Fruit fly (Drosophila melanogaster) whole organism, embryonic: ENCODE results near the gene CG12379.

ENCODE experiments used
- Sry-β ChIP-seq: fragments of 200-800 bp; sonication (Bioruptor generic); optimal IDR thresholded peaks from 2 replicates; lab custom pipeline; 2018; ENCODE audit warnings: missing biosample characterization, mild to moderate bottlenecking, missing genetic modification characterization, moderate library complexity
- lov ChIP-seq, 2 experiments: fragments of 200-800 bp in 1 of 2; fragments of >200 bp in 1 of 2; sonication (Bioruptor generic) in 1 of 2; IDR thresholded peaks in 1 of 2; optimal IDR thresholded peaks in 1 of 2; 2 replicates in 1 of 2; 3 replicates in 1 of 2; pipeline versions ENCODE4 v1.3.6 to Lab custom; 2017 to 2022; ENCODE audit warnings: missing biosample characterization in 1 of 2, missing genetic modification characterization in 1 of 2

DNA sequence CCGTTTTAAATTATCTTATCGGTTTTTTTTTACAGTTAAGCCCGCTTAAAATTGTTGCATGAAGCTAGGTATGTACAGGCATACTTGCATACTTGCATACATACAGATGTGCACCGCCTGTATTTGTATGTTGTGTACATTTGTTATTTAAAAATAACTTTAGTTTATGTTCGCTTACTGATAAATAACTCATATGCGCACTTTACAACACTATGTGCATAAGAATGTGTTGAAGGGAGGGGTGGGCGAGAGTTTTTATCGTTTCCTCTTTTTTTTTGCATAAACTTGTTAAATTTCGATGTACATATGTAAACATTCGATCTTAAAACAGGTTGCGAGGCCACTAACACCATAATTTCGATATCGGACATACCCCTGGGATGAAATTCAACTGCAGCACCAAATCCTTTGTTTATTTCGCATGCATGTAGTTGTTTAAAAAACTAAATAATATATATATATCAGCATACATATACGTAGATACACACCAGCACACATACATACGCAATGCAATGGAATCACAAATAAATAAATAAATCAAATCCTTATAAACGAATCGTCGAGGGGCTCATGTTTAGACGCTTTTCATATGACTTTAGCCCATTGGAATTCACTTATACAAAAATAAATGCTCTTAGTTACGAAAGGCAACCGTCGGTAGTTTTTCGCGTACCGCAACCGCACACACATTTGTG lies 26.1 kb upstream of the CG12379 start:
- TF ChIP-seq lov (optimal IDR thresholded peaks at IDR 0.05; lab: Kevin White, UChicago): no peak
- TF ChIP-seq lov (GFP tag; IDR thresholded peaks at IDR 0.05; lab: Robert Waterston, UW): no peak
- no peak for TF ChIP-seq Sry-β (GFP tag; lab: Kevin White, UChicago)
